Fruit fly (Drosophila melanogaster): Measurements from ENCODE around the gene Epg5.

Epg5 gene

dm6 chr3R:18745961-18746468 lies 12.7 kb downstream of the Epg5 start, which contains the start of the genes PGS1 and gwl:
Gene PGS1 (minus strand): TSS chr3R:18746041.
Gene gwl (plus strand): TSS chr3R:18746370.
- TF ChIP-seq woc (GFP tag; optimal IDR thresholded peaks at IDR 0.05) = no peak
- no peak for TF ChIP-seq Sp1 (GFP tag; optimal IDR thresholded peaks at IDR 0.05)
- TF ChIP-seq Hr83 (GFP tag; optimal IDR thresholded peaks at IDR 0.05; ENCODE audit: poor library complexity, severe bottlenecking) = no peak
- peak; percentile 71 for TF ChIP-seq HLH106 (tag; optimal IDR thresholded peaks at IDR 0.05)
- peak; percentile 76 for TF ChIP-seq psq (GFP tag; optimal IDR thresholded peaks at IDR 0.05)
- TF ChIP-seq dsf (GFP tag; optimal IDR thresholded peaks at IDR 0.05; ENCODE audit: borderline replicate concordance) = peak; percentile 54
- TF ChIP-seq CG32264 (GFP tag; optimal IDR thresholded peaks at IDR 0.05) = no peak
- TF ChIP-seq N (GFP tag; optimal IDR thresholded peaks at IDR 0.05) = no peak
- TF ChIP-seq sv (GFP tag; optimal IDR thresholded peaks at IDR 0.05) = peak; percentile 78
- TF ChIP-seq Hnf4 (GFP tag; optimal IDR thresholded peaks at IDR 0.05) = no peak
- no peak for TF ChIP-seq Jra (GFP tag; optimal IDR thresholded peaks at IDR 0.05)
- TF ChIP-seq dmrt93B (GFP tag; optimal IDR thresholded peaks at IDR 0.05) = no peak
- no peak for TF ChIP-seq h (GFP tag; optimal IDR thresholded peaks at IDR 0.05)
- TF ChIP-seq Rel (GFP tag; optimal IDR thresholded peaks at IDR 0.05) = no peak
- TF ChIP-seq Rel (tag; optimal IDR thresholded peaks at IDR 0.05) = no peak
- TF ChIP-seq Hr78 (GFP tag; optimal IDR thresholded peaks at IDR 0.05) = no peak
- TF ChIP-seq br (GFP tag; optimal IDR thresholded peaks at IDR 0.05) = no peak
- TF ChIP-seq CrebA (GFP tag; optimal IDR thresholded peaks at IDR 0.05; ENCODE audit: borderline replicate concordance) = no peak
- TF ChIP-seq OdsH (GFP tag; optimal IDR thresholded peaks at IDR 0.05) = peak; percentile 74
- peak; percentile 57 for TF ChIP-seq ey (GFP tag; optimal IDR thresholded peaks at IDR 0.05)
- no peak for TF ChIP-seq jim (GFP tag; optimal IDR thresholded peaks at IDR 0.05)
- no peak for TF ChIP-seq usp (GFP tag; optimal IDR thresholded peaks at IDR 0.05)
- TF ChIP-seq tai (GFP tag; optimal IDR thresholded peaks at IDR 0.05) = no peak
- TF ChIP-seq pan (optimal IDR thresholded peaks at IDR 0.05) = no peak
- peak; percentile 22 for TF ChIP-seq GATAd (GFP tag; optimal IDR thresholded peaks at IDR 0.05)

DNA sequence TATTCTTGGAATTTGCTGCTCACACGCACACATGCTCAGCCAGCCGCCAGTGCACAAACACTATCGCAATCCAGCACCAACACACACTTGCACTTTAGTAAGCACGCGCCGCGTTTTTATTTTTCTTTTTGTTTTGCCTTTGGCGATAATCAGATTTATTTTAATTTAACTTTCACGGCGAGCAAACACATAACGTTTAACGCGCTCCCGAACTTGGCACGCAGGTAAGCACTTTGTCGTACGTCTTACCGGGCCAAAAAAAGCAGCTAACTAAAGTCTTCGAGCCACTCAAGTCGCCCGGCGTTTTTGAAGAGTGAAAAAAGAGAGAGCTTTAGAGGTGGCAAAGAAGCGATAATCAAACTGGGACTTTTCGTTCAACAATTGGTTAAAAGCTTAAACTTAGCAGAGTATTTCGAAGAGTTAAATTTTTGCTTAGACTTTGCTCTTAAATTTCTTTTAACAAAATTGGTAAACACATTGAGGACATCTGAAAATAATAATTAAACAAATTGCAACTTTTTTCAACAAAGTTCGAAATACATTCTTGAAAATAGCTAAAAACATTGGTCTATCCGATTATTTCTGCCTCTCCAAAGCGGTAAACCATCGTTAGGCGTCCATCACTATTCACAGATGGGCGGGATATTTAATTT lies 15.3 kb downstream of the Epg5 start, which contains the start of gene Mekk1:
TSS of gene Mekk1 (minus strand) at position 325 of the 653 bp plus-strand sequence.
- TF ChIP-seq GATAd (GFP tag; optimal IDR thresholded peaks at IDR 0.05) = peak; percentile 23
- peak; percentile 90 for TF ChIP-seq woc (GFP tag; optimal IDR thresholded peaks at IDR 0.05)
- TF ChIP-seq Myc (optimal IDR thresholded peaks at IDR 0.05) = peak; percentile 83
- no peak for TF ChIP-seq Rel (GFP tag; optimal IDR thresholded peaks at IDR 0.05)
- peak; percentile 59 for TF ChIP-seq Rel (tag; optimal IDR thresholded peaks at IDR 0.05)
- TF ChIP-seq Mio (GFP tag; optimal IDR thresholded peaks at IDR 0.05) = no peak
- peak; percentile 52 for TF ChIP-seq br (GFP tag; optimal IDR thresholded peaks at IDR 0.05)
- TF ChIP-seq Dfd (GFP tag; optimal IDR thresholded peaks at IDR 0.05) = no peak
- TF ChIP-seq fru (GFP tag; optimal IDR thresholded peaks at IDR 0.05) = peak; percentile 62
- peak; percentile 51 for TF ChIP-seq CG9705 (GFP tag; optimal IDR thresholded peaks at IDR 0.05)
- peak; percentile 85 for TF ChIP-seq Vsx2 (GFP tag; optimal IDR thresholded peaks at IDR 0.05; ENCODE audit: partially characterized antibody)
- TF ChIP-seq pan (optimal IDR thresholded peaks at IDR 0.05) = no peak
- no peak for TF ChIP-seq dl (GFP tag; optimal IDR thresholded peaks at IDR 0.05; ENCODE audit: insufficient read depth in 1 of 2, partially characterized antibody in 2 of 2)
- TF ChIP-seq usp (GFP tag; optimal IDR thresholded peaks at IDR 0.05) = no peak
- TF ChIP-seq sage (GFP tag; optimal IDR thresholded peaks at IDR 0.05) = no peak
- TF ChIP-seq Hr78 (GFP tag; optimal IDR thresholded peaks at IDR 0.05) = no peak
- TF ChIP-seq h (GFP tag; optimal IDR thresholded peaks at IDR 0.05) = peak; percentile 73
- peak; percentile 75 for TF ChIP-seq HLH106 (tag; optimal IDR thresholded peaks at IDR 0.05)
- peak; percentile 65 for TF ChIP-seq Sp1 (GFP tag; optimal IDR thresholded peaks at IDR 0.05)
- peak in 1 of 2 experiments; percentile 71 for TF ChIP-seq foxo (GFP tag; optimal IDR thresholded peaks at IDR 0.05)
- TF ChIP-seq psq (GFP tag; optimal IDR thresholded peaks at IDR 0.05) = peak; percentile 43
- TF ChIP-seq tai (GFP tag; optimal IDR thresholded peaks at IDR 0.05) = no peak
- TF ChIP-seq Abd-B (GFP tag; optimal IDR thresholded peaks at IDR 0.05) = no peak
- no peak for TF ChIP-seq lola (GFP tag; optimal IDR thresholded peaks at IDR 0.05)
- no peak for TF ChIP-seq brk (GFP tag; optimal IDR thresholded peaks at IDR 0.05)
- TF ChIP-seq Hnf4 (GFP tag; optimal IDR thresholded peaks at IDR 0.05) = no peak
- peak; percentile 61 for TF ChIP-seq Jra (GFP tag; optimal IDR thresholded peaks at IDR 0.05)
- TF ChIP-seq Dif (GFP tag; optimal IDR thresholded peaks at IDR 0.05; ENCODE audit: partially characterized antibody) = peak; percentile 0
- TF ChIP-seq Hr83 (GFP tag; optimal IDR thresholded peaks at IDR 0.05; ENCODE audit: poor library complexity, severe bottlenecking) = no peak
- peak; percentile 39 for TF ChIP-seq OdsH (GFP tag; optimal IDR thresholded peaks at IDR 0.05)
- TF ChIP-seq CG32264 (GFP tag; optimal IDR thresholded peaks at IDR 0.05) = no peak
- peak; percentile 14 for TF ChIP-seq dmrt93B (GFP tag; optimal IDR thresholded peaks at IDR 0.05)
- peak; percentile 57 for TF ChIP-seq jim (GFP tag; optimal IDR thresholded peaks at IDR 0.05)
- TF ChIP-seq rgr (GFP tag; optimal IDR thresholded peaks at IDR 0.05) = peak; percentile 60
- no peak for TF ChIP-seq N (GFP tag; optimal IDR thresholded peaks at IDR 0.05)
- no peak for TF ChIP-seq CrebA (GFP tag; optimal IDR thresholded peaks at IDR 0.05; ENCODE audit: borderline replicate concordance)
- TF ChIP-seq sv (GFP tag; optimal IDR thresholded peaks at IDR 0.05) = no peak
- peak; percentile 71 for TF ChIP-seq ey (GFP tag; optimal IDR thresholded peaks at IDR 0.05)
- peak; percentile 32 for TF ChIP-seq dsf (GFP tag; optimal IDR thresholded peaks at IDR 0.05; ENCODE audit: borderline replicate concordance)

Data from whole organism, wandering third instar larva.